Worm (Caenorhabditis elegans) whole organism, L2 larva: ENCODE results near the gene aptf-3.
A peak's percentile ranks its signal among the peaks of the same experiment; 100 is the strongest.

Experiments used
- C34F6.9 ChIP-seq: fragments of 150-350 bp; optimal IDR thresholded peaks from 2 replicates; lab custom pipeline; 2014; ENCODE audit warnings: missing biosample characterization, missing genetic modification characterization
- F13H6.1 ChIP-seq: sonication (generic microtip); optimal IDR thresholded peaks from 2 replicates; lab custom pipeline; 2016; ENCODE audit warnings: missing genetic modification characterization, missing compliant biosample characterization
- ama-1 ChIP-seq: fragments of 150-350 bp; optimal IDR thresholded peaks from 2 replicates; lab custom pipeline; 2018; ENCODE audit warnings: inconsistent platforms
- dmd-4 ChIP-seq: sonication (generic microtip); optimal IDR thresholded peaks from 2 replicates; lab custom pipeline; 2017; ENCODE audit warnings: missing biosample characterization, missing genetic modification characterization
- lsy-2 ChIP-seq, 2 experiments: fragments of 150-350 bp in 1 of 2; sonication (generic microtip) in 1 of 2; optimal IDR thresholded peaks; 2 replicates each; lab custom pipeline; 2014 to 2017; ENCODE audit warnings: missing biosample characterization in 2 of 2, missing genetic modification characterization in 2 of 2
- nhr-23 ChIP-seq: fragments of 150-350 bp; optimal IDR thresholded peaks from 2 replicates; lab custom pipeline; 2014; ENCODE audit warnings: missing biosample characterization, missing genetic modification reagents, missing genetic modification characterization
- nhr-237 ChIP-seq: fragments of 150-350 bp; optimal IDR thresholded peaks from 2 replicates; lab custom pipeline; 2014; ENCODE audit warnings: missing biosample characterization, missing genetic modification characterization
- zag-1 ChIP-seq: fragments of 150-350 bp; optimal IDR thresholded peaks from 2 replicates; lab custom pipeline; 2014; ENCODE audit warnings: missing biosample characterization, missing genetic modification characterization

Gene aptf-3

DNA sequence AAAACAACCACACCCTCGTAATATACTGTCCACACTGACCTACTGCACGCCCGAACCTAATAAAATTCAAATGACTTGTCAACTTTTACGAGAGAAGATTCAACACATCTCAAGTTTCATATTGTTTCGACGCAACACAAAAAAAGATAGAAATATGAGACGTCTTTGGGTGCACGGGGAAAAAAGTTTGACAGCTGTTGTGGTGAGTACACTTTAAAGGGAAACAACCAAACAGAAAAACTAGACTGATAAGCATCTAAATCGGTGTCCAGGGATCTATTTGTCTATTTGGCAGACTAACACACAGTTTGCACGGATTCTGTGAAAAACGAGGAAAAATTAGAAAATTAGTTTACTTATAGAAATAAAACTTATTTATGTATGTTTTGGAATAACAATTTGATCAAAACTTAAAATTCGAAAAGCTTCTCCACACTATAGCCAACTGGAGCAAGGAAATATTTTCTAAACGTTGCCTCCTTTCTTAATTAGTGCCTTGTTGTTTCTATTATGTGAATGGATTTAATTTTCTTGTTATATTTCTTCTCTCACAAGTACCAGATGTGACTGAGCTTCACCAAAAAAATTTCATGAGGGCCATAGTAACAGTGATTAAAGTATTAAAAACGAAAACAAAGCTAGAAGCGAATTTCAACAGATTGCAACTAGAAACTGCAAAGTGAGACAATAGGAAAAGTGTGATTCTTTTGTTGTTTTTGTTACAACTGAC is 49.8 kb downstream of the aptf-3 start:
- TF ChIP-seq nhr-237 (tag; lab: Kevin White, UChicago) (no peak), dmd-4 (tag; lab: Kevin White, UChicago) (no peak), nhr-23 (tag; lab: Kevin White, UChicago) (no peak), F13H6.1 (peak; percentile 20), lsy-2 (tag; optimal IDR thresholded peaks at IDR 0.05; lab: Kevin White, UChicago) (no peak), ama-1 (lab: Kevin White, UChicago) (no peak), C34F6.9 (no peak), zag-1 (no peak)
